Worm (Caenorhabditis elegans) whole organism, young adult: ENCODE measurements around the gene H43I07.4.

Experiments used
- hlh-26 ChIP-seq: fragments of 200-800 bp; sonication (Bioruptor generic); conservative IDR thresholded peaks from 2 replicates; pipeline ENCODE4 v1.3.6; 2022; ENCODE audit warnings: missing genetic modification reagents, missing genetic modification characterization, missing compliant biosample characterization
- hmg-1.2 ChIP-seq: fragments of 200-800 bp; sonication (Bioruptor generic); IDR thresholded peaks from 2 replicates; pipeline ENCODE4 v1.3.6; 2022; ENCODE audit warnings: missing genetic modification reagents, missing genetic modification characterization, missing compliant biosample characterization
- nhr-80 ChIP-seq: sonication (generic microtip); optimal IDR thresholded peaks from 2 replicates; lab custom pipeline; 2016; ENCODE audit warnings: missing genetic modification characterization, missing compliant biosample characterization
- pha-4 ChIP-seq: fragments of 150-350 bp; sonication (generic microtip); optimal IDR thresholded peaks from 2 replicates; lab custom pipeline; 2014; ENCODE audit warnings: missing biosample characterization, missing genetic modification reagents, missing genetic modification characterization

- TF ChIP-seq nhr-80 (tag; lab: Kevin White, UChicago) (no peak), pha-4 (tag; lab: Kevin White, UChicago) (no peak), hlh-26 (GFP tag; lab: Robert Waterston, UW) (no peak), hmg-1.2 (GFP tag; lab: Robert Waterston, UW) (no peak)
Measured at ce11 chrV:4189618-4190017, 26.3 kb upstream of the H43I07.4 start.
